Worm (Caenorhabditis elegans) whole organism, late embryonic: ENCODE measurements around the gene R08C7.4.

Experiments
- K09A11.1 ChIP-seq: sonication (generic microtip); optimal IDR thresholded peaks from 2 replicates; lab custom pipeline; 2017; ENCODE audit warnings: antibody characterized with exemption, mild to moderate bottlenecking, missing genetic modification characterization, missing compliant biosample characterization; ENCODE audit not compliant: insufficient read depth
- ama-1 ChIP-seq: fragments of 150-350 bp; optimal IDR thresholded peaks from 2 replicates; lab custom pipeline; 2014
- ceh-2 ChIP-seq: sonication (generic microtip); optimal IDR thresholded peaks from 2 replicates; lab custom pipeline; 2016; ENCODE audit warnings: missing genotype, missing genetic modification characterization, missing compliant biosample characterization
- ceh-22 ChIP-seq: sonication (generic microtip); optimal IDR thresholded peaks from 2 replicates; lab custom pipeline; 2017; ENCODE audit warnings: missing biosample characterization, missing genetic modification characterization
- ceh-31 ChIP-seq: sonication (generic microtip); optimal IDR thresholded peaks from 2 replicates; lab custom pipeline; 2016; ENCODE audit warnings: missing genetic modification characterization, missing compliant biosample characterization
- che-1 ChIP-seq: sonication (generic microtip); optimal IDR thresholded peaks from 2 replicates; lab custom pipeline; 2016; ENCODE audit warnings: mild to moderate bottlenecking, missing genetic modification characterization, missing compliant biosample characterization
- eyg-1 ChIP-seq: sonication (generic microtip); optimal IDR thresholded peaks from 2 replicates; lab custom pipeline; 2016; ENCODE audit warnings: missing genotype, missing genetic modification characterization, missing compliant biosample characterization
- fkh-10 ChIP-seq: fragments of 150-350 bp; optimal IDR thresholded peaks from 2 replicates; lab custom pipeline; 2014; ENCODE audit warnings: missing biosample characterization, missing genetic modification reagents, missing genetic modification characterization
- hlh-8 ChIP-seq: sonication (generic microtip); optimal IDR thresholded peaks from 2 replicates; lab custom pipeline; 2016; ENCODE audit warnings: missing genotype, missing genetic modification characterization, missing compliant biosample characterization
- nhr-11 ChIP-seq: fragments of 150-350 bp; optimal IDR thresholded peaks from 2 replicates; lab custom pipeline; 2014; ENCODE audit warnings: missing biosample characterization, missing genetic modification characterization
- tbx-2 ChIP-seq: sonication (generic microtip); optimal IDR thresholded peaks from 2 replicates; lab custom pipeline; 2016; ENCODE audit warnings: missing genetic modification characterization, missing compliant biosample characterization

DNA sequence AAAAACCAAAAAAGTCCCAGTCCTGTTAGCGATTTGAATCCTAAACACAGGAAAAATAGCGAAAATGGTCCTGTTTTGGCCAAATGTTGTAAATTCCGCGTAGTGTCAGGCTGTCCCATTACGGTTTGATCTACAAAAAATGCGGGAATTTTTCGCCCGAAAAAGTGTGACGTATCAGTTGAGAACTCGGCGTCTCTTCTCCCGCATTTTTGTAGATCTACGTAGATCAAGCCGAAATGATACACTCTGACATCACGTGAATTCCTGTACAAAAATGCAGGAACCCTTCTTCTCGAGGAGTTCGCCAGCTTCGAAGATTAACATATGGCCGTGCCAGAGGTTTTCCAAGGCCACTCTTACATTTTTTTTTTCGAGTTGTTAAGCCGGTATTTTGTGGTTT lies 39.3 kb upstream of the R08C7.4 start:
- TF ChIP-seq tbx-2 (tag; lab: Kevin White, UChicago) (no peak), ama-1 (no peak), che-1 (no peak), nhr-11 (tag; lab: Kevin White, UChicago) (no peak), ceh-31 (tag; lab: Kevin White, UChicago) (no peak), fkh-10 (no peak), ceh-22 (tag; lab: Kevin White, UChicago) (no peak), hlh-8 (no peak), K09A11.1 (no peak), eyg-1 (tag; lab: Kevin White, UChicago) (no peak), ceh-2 (tag; lab: Kevin White, UChicago) (no peak)
